Worm (Caenorhabditis elegans) whole organism, L4 larva: ENCODE measurements around the gene F55G1.7.
A peak's percentile ranks its signal among the peaks of the same experiment; 100 is the strongest.

ENCODE experiments used
- F44E2.7 ChIP-seq: fragments of 200-800 bp; sonication (Bioruptor generic); IDR thresholded peaks from 2 replicates; pipeline ENCODE4 v2.1.2; 2022; ENCODE audit warnings: missing genetic modification characterization, missing compliant biosample characterization
- ZK337.2 ChIP-seq: fragments of 200-800 bp; sonication (Bioruptor generic); IDR thresholded peaks from 2 replicates; pipeline ENCODE4 v1.3.6; 2022; ENCODE audit warnings: missing genetic modification reagents, missing genetic modification characterization, missing compliant biosample characterization
- aha-1 ChIP-seq: fragments of 150-350 bp; peaks from one replicate; lab custom pipeline; 2014; ENCODE audit warnings: missing biosample characterization, missing genetic modification characterization
- ama-1 ChIP-seq: fragments of 150-350 bp; optimal IDR thresholded peaks from 2 replicates; lab custom pipeline; 2014; ENCODE audit warnings: inconsistent platforms, mixed read lengths
- arid-1 ChIP-seq: fragments of 200-800 bp; sonication (Bioruptor generic); conservative IDR thresholded peaks from 2 replicates; pipeline ENCODE4 v1.3.6; 2022; ENCODE audit warnings: missing genetic modification reagents, missing genetic modification characterization, missing compliant biosample characterization
- ceh-20 ChIP-seq: fragments of 200-800 bp; sonication (Bioruptor generic); IDR thresholded peaks from 2 replicates; pipeline ENCODE4 v1.3.6; 2022; ENCODE audit warnings: missing genetic modification reagents, missing genetic modification characterization, missing compliant biosample characterization
- cey-2 ChIP-seq: sonication (generic microtip); optimal IDR thresholded peaks from 3 replicates; lab custom pipeline; 2017; ENCODE audit warnings: missing genetic modification characterization, mild to moderate bottlenecking, missing compliant biosample characterization, antibody characterized with exemption, borderline replicate concordance; ENCODE audit not compliant: insufficient read depth
- daf-19 ChIP-seq: fragments of 200-800 bp; sonication (Bioruptor generic); conservative IDR thresholded peaks from 2 replicates; pipeline ENCODE4 v1.3.6; 2022; ENCODE audit warnings: missing genetic modification characterization, missing compliant biosample characterization
- dmd-6 ChIP-seq: fragments of 200-800 bp; sonication (Bioruptor generic); IDR thresholded peaks from 2 replicates; pipeline ENCODE4 v1.3.6; 2022; ENCODE audit warnings: missing genetic modification reagents, missing genetic modification characterization, missing compliant biosample characterization
- dmd-8 ChIP-seq: fragments of 200-800 bp; sonication (Bioruptor generic); IDR thresholded peaks from 2 replicates; pipeline ENCODE4 v1.3.6; 2022; ENCODE audit warnings: missing genetic modification characterization, missing compliant biosample characterization
- dpl-1 ChIP-seq: fragments of 150-350 bp; optimal IDR thresholded peaks from 2 replicates; lab custom pipeline; 2014; ENCODE audit warnings: missing biosample characterization, missing genetic modification reagents, missing genetic modification characterization
- duxl-1 ChIP-seq: sonication (generic microtip); optimal IDR thresholded peaks from 2 replicates; lab custom pipeline; 2016; ENCODE audit warnings: mild to moderate bottlenecking, missing genetic modification characterization, moderate library complexity, missing compliant biosample characterization; ENCODE audit not compliant: poor library complexity
- dve-1 ChIP-seq: sonication (generic microtip); optimal IDR thresholded peaks from 2 replicates; lab custom pipeline; 2017; ENCODE audit warnings: antibody characterized with exemption, mild to moderate bottlenecking, missing genetic modification characterization, missing compliant biosample characterization; ENCODE audit not compliant: insufficient read depth
- egl-43 ChIP-seq: fragments of 200-800 bp; sonication (Bioruptor generic); IDR thresholded peaks from 2 replicates; pipeline ENCODE4 v1.3.6; 2022; ENCODE audit warnings: missing genetic modification reagents, missing genetic modification characterization, missing compliant biosample characterization
- gei-8 ChIP-seq: fragments of 200-800 bp; sonication (Bioruptor generic); optimal IDR thresholded peaks from 2 replicates; lab custom pipeline; 2018; ENCODE audit warnings: mild to moderate bottlenecking, missing genetic modification characterization, missing compliant biosample characterization
- hlh-30 ChIP-seq: sonication (generic microtip); optimal IDR thresholded peaks from 2 replicates; lab custom pipeline; 2017; ENCODE audit warnings: antibody characterized with exemption, mild to moderate bottlenecking, missing genetic modification characterization, missing compliant biosample characterization; ENCODE audit not compliant: insufficient read depth
- jun-1 ChIP-seq: fragments of 150-350 bp; optimal IDR thresholded peaks from 2 replicates; lab custom pipeline; 2014; ENCODE audit warnings: missing biosample characterization, missing genetic modification reagents, missing genetic modification characterization
- lim-7 ChIP-seq: fragments of 200-800 bp; sonication (Bioruptor generic); IDR thresholded peaks from 2 replicates; pipeline ENCODE4 v1.3.6; 2022; ENCODE audit warnings: missing genetic modification characterization, missing compliant biosample characterization
- lin-38 ChIP-seq: fragments of 200-800 bp; sonication (Bioruptor generic); IDR thresholded peaks from 2 replicates; pipeline ENCODE4 v1.3.6; 2022; ENCODE audit warnings: missing genetic modification reagents, missing genetic modification characterization, missing compliant biosample characterization
- lir-3 ChIP-seq: sonication (generic microtip); optimal IDR thresholded peaks from 2 replicates; lab custom pipeline; 2016; ENCODE audit warnings: mild to moderate bottlenecking, missing genetic modification characterization, missing compliant biosample characterization
- lsy-2 ChIP-seq, 2 experiments: fragments of 150-350 bp in 1 of 2; sonication (generic microtip) in 1 of 2; optimal IDR thresholded peaks; 2 replicates each; lab custom pipeline; 2014 to 2017; ENCODE audit warnings: missing biosample characterization in 2 of 2, missing genetic modification characterization in 2 of 2
- madf-5 ChIP-seq, 2 experiments: fragments of 200-800 bp; sonication (Bioruptor generic); IDR thresholded peaks; 2 replicates each; pipeline ENCODE4 v1.3.6; 2022; ENCODE audit warnings: missing compliant biosample characterization in 2 of 2, missing genetic modification characterization in 2 of 2
- madf-9 ChIP-seq: fragments of 200-800 bp; sonication (Bioruptor generic); conservative IDR thresholded peaks from 2 replicates; pipeline ENCODE4 v1.3.6; 2022; ENCODE audit warnings: missing genetic modification reagents, missing genetic modification characterization, missing compliant biosample characterization
- mdl-1 ChIP-seq, 2 experiments: fragments of 150-350 bp in 1 of 2; sonication (generic microtip) in 1 of 2; optimal IDR thresholded peaks; 2 replicates each; lab custom pipeline; 2014 to 2017; ENCODE audit warnings: missing biosample characterization in 2 of 2, missing genetic modification characterization in 2 of 2
- mes-2 ChIP-seq: sonication (generic microtip); optimal IDR thresholded peaks from 2 replicates; lab custom pipeline; 2016; ENCODE audit warnings: missing genotype, mild to moderate bottlenecking, missing genetic modification characterization, missing compliant biosample characterization; ENCODE audit not compliant: poor library complexity, severe bottlenecking
- mxl-3 ChIP-seq: fragments of 200-800 bp; sonication (Bioruptor generic); optimal IDR thresholded peaks from 2 replicates; lab custom pipeline; 2018; ENCODE audit warnings: mild to moderate bottlenecking, missing genetic modification characterization, missing compliant biosample characterization
- nhr-102 ChIP-seq: sonication (generic microtip); optimal IDR thresholded peaks from 2 replicates; lab custom pipeline; 2016; ENCODE audit warnings: mild to moderate bottlenecking, missing genetic modification characterization, moderate library complexity, missing compliant biosample characterization
- nhr-41 ChIP-seq: fragments of 200-800 bp; sonication (Bioruptor generic); IDR thresholded peaks from 2 replicates; pipeline ENCODE4 v1.3.6; 2022; ENCODE audit warnings: missing genetic modification reagents, missing genetic modification characterization, missing compliant biosample characterization
- nhr-48 ChIP-seq: sonication (generic microtip); optimal IDR thresholded peaks from 2 replicates; lab custom pipeline; 2016; ENCODE audit warnings: mild to moderate bottlenecking, missing genetic modification characterization, missing compliant biosample characterization
- php-3 ChIP-seq: fragments of 200-800 bp; sonication (Bioruptor generic); IDR thresholded peaks from 2 replicates; pipeline ENCODE4 v1.3.6; 2022; ENCODE audit warnings: missing genetic modification reagents, missing genetic modification characterization, missing compliant biosample characterization
- saeg-2 ChIP-seq: fragments of 200-800 bp; sonication (Bioruptor generic); IDR thresholded peaks from 2 replicates; pipeline ENCODE4 v1.3.6; 2022; ENCODE audit warnings: missing genetic modification reagents, missing genetic modification characterization, missing compliant biosample characterization
- sdz-12 ChIP-seq: fragments of 200-800 bp; sonication (Bioruptor generic); optimal IDR thresholded peaks from 2 replicates; lab custom pipeline; 2018; ENCODE audit warnings: mild to moderate bottlenecking, missing genetic modification characterization, missing compliant biosample characterization
- set-16 ChIP-seq: fragments of 200-800 bp; sonication (Bioruptor generic); IDR thresholded peaks from 2 replicates; pipeline ENCODE4 v1.3.6; 2022; ENCODE audit warnings: missing genetic modification reagents, missing genetic modification characterization, missing compliant biosample characterization
- snpc-1.2 ChIP-seq: fragments of 200-800 bp; sonication (Bioruptor generic); IDR thresholded peaks from 2 replicates; pipeline ENCODE4 v1.3.6; 2022; ENCODE audit warnings: missing genetic modification reagents, missing genetic modification characterization, missing compliant biosample characterization
- tag-97 ChIP-seq: fragments of 200-800 bp; sonication (Bioruptor generic); IDR thresholded peaks from 2 replicates; pipeline ENCODE4 v1.3.6; 2022; ENCODE audit warnings: missing genetic modification characterization, missing compliant biosample characterization
- unc-130 ChIP-seq: sonication (generic microtip); optimal IDR thresholded peaks from 2 replicates; lab custom pipeline; 2016; ENCODE audit warnings: missing genetic modification reagents, missing genetic modification characterization, missing compliant biosample characterization
- unc-39 ChIP-seq: sonication (generic microtip); optimal IDR thresholded peaks from 2 replicates; lab custom pipeline; 2017; ENCODE audit warnings: missing biosample characterization, missing genetic modification characterization
- zfp-2 ChIP-seq: sonication (generic microtip); optimal IDR thresholded peaks from 2 replicates; lab custom pipeline; 2016; ENCODE audit warnings: mild to moderate bottlenecking, missing genetic modification characterization, missing compliant biosample characterization
- zfp-3 ChIP-seq: fragments of 200-800 bp; sonication (Bioruptor generic); conservative IDR thresholded peaks from 2 replicates; pipeline ENCODE4 v1.3.6; 2022; ENCODE audit warnings: missing genetic modification reagents, missing genetic modification characterization, missing compliant biosample characterization
- zip-11 ChIP-seq: fragments of 200-800 bp; sonication (Bioruptor generic); IDR thresholded peaks from 2 replicates; pipeline ENCODE4 v1.3.6; 2022; ENCODE audit warnings: missing genetic modification characterization, missing compliant biosample characterization
- zip-2 ChIP-seq: fragments of 150-350 bp; optimal IDR thresholded peaks from 2 replicates; lab custom pipeline; 2014; ENCODE audit warnings: missing biosample characterization, missing genetic modification characterization

The F55G1.7 gene

ce11 chrIV:7486201-7486947 is 16.7 kb upstream of the F55G1.7 start, which contains the start of the genes his-61 and his-62 (continued):
- TF ChIP-seq php-3 (0 out of 2 replicates have a peak, but pooled peaks have one; percentile 25), unc-130 (GFP tag; lab: Kevin White, UChicago) (no peak), mes-2 (peak; percentile 83), arid-1 (peak; percentile 4; the same call in 1 of the 2 replicates), tag-97 (GFP tag; lab: Robert Waterston, UW) (no peak), zip-11 (GFP tag; lab: Robert Waterston, UW) (no peak), egl-43 (GFP tag; lab: Robert Waterston, UW) (peak; percentile 61), lsy-2 (tag; optimal IDR thresholded peaks at IDR 0.05; lab: Kevin White, UChicago) (peak in 1 of 2 experiments; percentile 79), ceh-20 (no peak), lim-7 (GFP tag; lab: Robert Waterston, UW) (peak; percentile 64), sdz-12 (no peak), dpl-1 (GFP tag; lab: Kevin White, UChicago) (peak; percentile 42), gei-8 (GFP tag; lab: Kevin White, UChicago) (no peak), dmd-8 (GFP tag; lab: Robert Waterston, UW) (peak; percentile 68; the same call in 1 of the 2 replicates), zip-2 (tag; lab: Kevin White, UChicago) (no peak), madf-9 (GFP tag; lab: Robert Waterston, UW) (no peak), jun-1 (tag; lab: Kevin White, UChicago) (no peak), nhr-48 (tag; lab: Kevin White, UChicago) (peak; percentile 97), mdl-1 (tag; optimal IDR thresholded peaks at IDR 0.05; lab: Kevin White, UChicago) (no peak), set-16 (GFP tag; lab: Robert Waterston, UW) (peak; percentile 27; the same call in 1 of the 2 replicates), dmd-6 (GFP tag; lab: Robert Waterston, UW) (peak; percentile 79), daf-19 (GFP tag; lab: Robert Waterston, UW) (no peak), ama-1 (no peak), saeg-2 (GFP tag; lab: Robert Waterston, UW) (0 out of 2 replicates have a peak, but pooled peaks have one; percentile 46), hlh-30 (tag; lab: Kevin White, UChicago) (peak; percentile 11), ZK337.2 (GFP tag; lab: Robert Waterston, UW) (no peak), unc-39 (no peak), nhr-102 (tag; lab: Kevin White, UChicago) (peak; percentile 86), zfp-2 (tag; lab: Kevin White, UChicago) (no peak), mxl-3 (GFP tag; lab: Kevin White, UChicago) (no peak), nhr-41 (GFP tag; lab: Robert Waterston, UW) (0 out of 2 replicates have a peak, but pooled peaks have one; percentile 20), dve-1 (tag; lab: Kevin White, UChicago) (peak; percentile 98), cey-2 (tag; lab: Kevin White, UChicago) (no peak), zfp-3 (GFP tag; lab: Robert Waterston, UW) (no peak), aha-1 (tag; lab: Kevin White, UChicago) (peak; percentile 82), madf-5 (GFP tag; IDR thresholded peaks at IDR 0.05; lab: Robert Waterston, UW) (no peak), lin-38 (peak; percentile 76), F44E2.7 (GFP tag; lab: Robert Waterston, UW) (no peak; the same call in 1 of the 2 replicates), snpc-1.2 (GFP tag; lab: Robert Waterston, UW) (peak; percentile 68), duxl-1 (tag; lab: Kevin White, UChicago) (peak; percentile 52), lir-3 (tag; lab: Kevin White, UChicago) (no peak)
